Fruit fly (Drosophila melanogaster): ENCODE results near the gene CG15721.

DNA sequence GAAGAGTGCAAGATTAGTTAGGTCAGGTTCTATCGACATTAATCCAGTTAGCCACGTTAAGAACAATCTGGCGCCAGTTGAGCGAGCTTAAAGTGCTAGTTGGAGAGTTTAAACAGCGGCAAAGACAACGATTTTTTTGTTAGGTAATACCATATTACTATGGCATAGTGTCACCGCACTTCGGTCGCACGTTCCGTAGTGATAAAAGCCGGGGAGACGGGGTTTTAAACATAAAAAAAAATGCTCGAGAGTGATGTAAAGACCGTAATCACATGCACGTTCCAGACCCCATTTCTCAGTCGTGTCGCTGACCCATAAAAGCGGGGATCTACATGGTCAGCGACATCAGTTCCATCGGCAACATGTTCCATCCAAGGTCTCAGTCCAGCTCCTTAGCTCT is 11.6 kb upstream of the CG15721 start, which contains the start of gene CG32642:
- no peak for TF ChIP-seq jim (GFP tag; optimal IDR thresholded peaks at IDR 0.05)
- no peak for TF ChIP-seq sv (GFP tag; optimal IDR thresholded peaks at IDR 0.05)
- no peak for TF ChIP-seq OdsH (GFP tag; optimal IDR thresholded peaks at IDR 0.05)
- no peak for TF ChIP-seq usp (GFP tag; optimal IDR thresholded peaks at IDR 0.05)
- no peak for TF ChIP-seq N (GFP tag; optimal IDR thresholded peaks at IDR 0.05)
- TF ChIP-seq lola (GFP tag; optimal IDR thresholded peaks at IDR 0.05) = no peak
- no peak for TF ChIP-seq fru (GFP tag; optimal IDR thresholded peaks at IDR 0.05)
- TF ChIP-seq dsf (GFP tag; optimal IDR thresholded peaks at IDR 0.05; ENCODE audit: borderline replicate concordance) = no peak
- TF ChIP-seq CrebA (GFP tag; optimal IDR thresholded peaks at IDR 0.05; ENCODE audit: borderline replicate concordance) = no peak
- no peak for TF ChIP-seq CG32264 (GFP tag; optimal IDR thresholded peaks at IDR 0.05)
